Worm (Caenorhabditis elegans) whole organism, L4 larva: Measurements from ENCODE around the gene syx-16.

ENCODE experiments used
- F10B5.3 ChIP-seq: sonication (generic microtip); optimal IDR thresholded peaks from 2 replicates; lab custom pipeline; 2016; ENCODE audit warnings: mild to moderate bottlenecking, missing genetic modification characterization, missing compliant biosample characterization
- F26F4.8 ChIP-seq: fragments of 200-800 bp; sonication (Bioruptor generic); conservative IDR thresholded peaks from 2 replicates; pipeline ENCODE4 v1.3.6; 2022; ENCODE audit warnings: missing genetic modification characterization, missing compliant biosample characterization
- F49E8.2 ChIP-seq: sonication (generic microtip); optimal IDR thresholded peaks from 2 replicates; lab custom pipeline; 2016; ENCODE audit warnings: missing compliant biosample characterization, mild to moderate bottlenecking, missing genetic modification characterization, borderline replicate concordance
- R02D3.7 ChIP-seq: fragments of 150-350 bp; sonication (generic microtip); optimal IDR thresholded peaks from 3 replicates; lab custom pipeline; 2014; ENCODE audit warnings: missing biosample characterization, missing genetic modification characterization
- T20F7.1 ChIP-seq: fragments of 200-800 bp; sonication (Bioruptor generic); optimal IDR thresholded peaks from 2 replicates; lab custom pipeline; 2018; ENCODE audit warnings: mild to moderate bottlenecking, missing genetic modification characterization, missing compliant biosample characterization
- Y105C5A.15 ChIP-seq: fragments of 200-800 bp; sonication (Bioruptor generic); IDR thresholded peaks from 2 replicates; pipeline ENCODE4 v1.3.6; 2022; ENCODE audit warnings: missing genetic modification characterization, missing compliant biosample characterization
- Y5F2A.4 ChIP-seq: fragments of 200-800 bp; sonication (Bioruptor generic); optimal IDR thresholded peaks from 2 replicates; lab custom pipeline; 2018; ENCODE audit warnings: mild to moderate bottlenecking, missing genetic modification characterization, missing compliant biosample characterization
- ZK337.2 ChIP-seq: fragments of 200-800 bp; sonication (Bioruptor generic); IDR thresholded peaks from 2 replicates; pipeline ENCODE4 v1.3.6; 2022; ENCODE audit warnings: missing genetic modification reagents, missing genetic modification characterization, missing compliant biosample characterization
- aha-1 ChIP-seq: fragments of 150-350 bp; peaks from one replicate; lab custom pipeline; 2014; ENCODE audit warnings: missing biosample characterization, missing genetic modification characterization
- aly-2 ChIP-seq: sonication (generic microtip); optimal IDR thresholded peaks from 2 replicates; lab custom pipeline; 2018; ENCODE audit warnings: missing biosample characterization, missing genetic modification characterization
- ama-1 ChIP-seq: fragments of 150-350 bp; optimal IDR thresholded peaks from 2 replicates; lab custom pipeline; 2014; ENCODE audit warnings: inconsistent platforms, mixed read lengths
- ceh-28 ChIP-seq: fragments of 150-350 bp; optimal IDR thresholded peaks from 2 replicates; lab custom pipeline; 2014; ENCODE audit warnings: missing biosample characterization, missing genetic modification reagents, missing genetic modification characterization
- ceh-62 ChIP-seq: sonication (generic microtip); optimal IDR thresholded peaks from 2 replicates; lab custom pipeline; 2017; ENCODE audit warnings: missing biosample characterization, missing genetic modification characterization
- ces-1 ChIP-seq: fragments of 150-350 bp; sonication (generic microtip); optimal IDR thresholded peaks from 4 replicates; lab custom pipeline; 2014; ENCODE audit warnings: missing biosample characterization, missing genetic modification reagents, missing genetic modification characterization
- daf-16 ChIP-seq, 3 experiments: sonication (generic microtip); optimal IDR thresholded peaks; 2 replicates each; lab custom pipeline; 2016 to 2017; ENCODE audit warnings: missing genetic modification characterization in 3 of 3, missing genetic modification reagents in 3 of 3, mild to moderate bottlenecking in 2 of 3, missing compliant biosample characterization in 2 of 3, missing biosample characterization in 1 of 3, moderate library complexity in 1 of 3
- daf-19 ChIP-seq: fragments of 200-800 bp; sonication (Bioruptor generic); conservative IDR thresholded peaks from 2 replicates; pipeline ENCODE4 v1.3.6; 2022; ENCODE audit warnings: missing genetic modification characterization, missing compliant biosample characterization
- daf-8 ChIP-seq: fragments of 200-800 bp; sonication (Bioruptor generic); IDR thresholded peaks from 2 replicates; pipeline ENCODE4 v1.3.6; 2022; ENCODE audit warnings: missing genetic modification characterization, missing compliant biosample characterization
- dmd-6 ChIP-seq: fragments of 200-800 bp; sonication (Bioruptor generic); IDR thresholded peaks from 2 replicates; pipeline ENCODE4 v1.3.6; 2022; ENCODE audit warnings: missing genetic modification reagents, missing genetic modification characterization, missing compliant biosample characterization
- dmd-8 ChIP-seq: fragments of 200-800 bp; sonication (Bioruptor generic); IDR thresholded peaks from 2 replicates; pipeline ENCODE4 v1.3.6; 2022; ENCODE audit warnings: missing genetic modification characterization, missing compliant biosample characterization
- duxl-1 ChIP-seq: sonication (generic microtip); optimal IDR thresholded peaks from 2 replicates; lab custom pipeline; 2016; ENCODE audit warnings: mild to moderate bottlenecking, missing genetic modification characterization, moderate library complexity, missing compliant biosample characterization; ENCODE audit not compliant: poor library complexity
- dve-1 ChIP-seq: sonication (generic microtip); optimal IDR thresholded peaks from 2 replicates; lab custom pipeline; 2017; ENCODE audit warnings: antibody characterized with exemption, mild to moderate bottlenecking, missing genetic modification characterization, missing compliant biosample characterization; ENCODE audit not compliant: insufficient read depth
- egl-27 ChIP-seq: sonication (generic microtip); optimal IDR thresholded peaks from 3 replicates; lab custom pipeline; 2017; ENCODE audit warnings: missing biosample characterization, missing genetic modification reagents, missing genetic modification characterization
- egl-43 ChIP-seq: fragments of 200-800 bp; sonication (Bioruptor generic); IDR thresholded peaks from 2 replicates; pipeline ENCODE4 v1.3.6; 2022; ENCODE audit warnings: missing genetic modification reagents, missing genetic modification characterization, missing compliant biosample characterization
- hif-1 ChIP-seq, 2 experiments: sonication (generic microtip); optimal IDR thresholded peaks; 2 replicates each; lab custom pipeline; 2016 to 2017; ENCODE audit warnings: missing compliant biosample characterization in 2 of 2, missing genetic modification characterization in 2 of 2, missing genetic modification reagents in 2 of 2, missing genotype in 2 of 2, mild to moderate bottlenecking in 1 of 2
- hlh-11 ChIP-seq: fragments of 200-800 bp; sonication (Bioruptor generic); optimal IDR thresholded peaks from 2 replicates; lab custom pipeline; 2018; ENCODE audit warnings: mild to moderate bottlenecking, missing genetic modification characterization, missing compliant biosample characterization
- hlh-30 ChIP-seq: sonication (generic microtip); optimal IDR thresholded peaks from 2 replicates; lab custom pipeline; 2017; ENCODE audit warnings: antibody characterized with exemption, mild to moderate bottlenecking, missing genetic modification characterization, missing compliant biosample characterization; ENCODE audit not compliant: insufficient read depth
- lin-1 ChIP-seq: fragments of 200-800 bp; sonication (Bioruptor generic); IDR thresholded peaks from 2 replicates; pipeline ENCODE4 v1.3.6; 2022; ENCODE audit warnings: missing genetic modification reagents, missing genetic modification characterization, missing compliant biosample characterization
- lin-13 ChIP-seq: fragments of 150-350 bp; optimal IDR thresholded peaks from 2 replicates; lab custom pipeline; 2014; ENCODE audit warnings: missing biosample characterization, missing genetic modification reagents, missing genetic modification characterization
- lin-15B ChIP-seq: fragments of 150-350 bp; sonication (generic microtip); optimal IDR thresholded peaks from 3 replicates; lab custom pipeline; 2014; ENCODE audit warnings: missing biosample characterization, missing genetic modification characterization
- lin-29 ChIP-seq: fragments of 200-800 bp; sonication (Bioruptor generic); IDR thresholded peaks from 2 replicates; pipeline ENCODE4 v1.3.6; 2022; ENCODE audit warnings: missing genetic modification reagents, missing genetic modification characterization, missing compliant biosample characterization
- madf-5 ChIP-seq, 2 experiments: fragments of 200-800 bp; sonication (Bioruptor generic); IDR thresholded peaks; 2 replicates each; pipeline ENCODE4 v1.3.6; 2022; ENCODE audit warnings: missing compliant biosample characterization in 2 of 2, missing genetic modification characterization in 2 of 2
- mdl-1 ChIP-seq, 2 experiments: fragments of 150-350 bp in 1 of 2; sonication (generic microtip) in 1 of 2; optimal IDR thresholded peaks; 2 replicates each; lab custom pipeline; 2014 to 2017; ENCODE audit warnings: missing biosample characterization in 2 of 2, missing genetic modification characterization in 2 of 2
- mxl-3 ChIP-seq: fragments of 200-800 bp; sonication (Bioruptor generic); optimal IDR thresholded peaks from 2 replicates; lab custom pipeline; 2018; ENCODE audit warnings: mild to moderate bottlenecking, missing genetic modification characterization, missing compliant biosample characterization
- nhr-11 ChIP-seq: fragments of 150-350 bp; optimal IDR thresholded peaks from 2 replicates; lab custom pipeline; 2014; ENCODE audit warnings: missing biosample characterization, missing genetic modification characterization
- nhr-111 ChIP-seq: fragments of 200-800 bp; sonication (Bioruptor generic); optimal IDR thresholded peaks from 2 replicates; lab custom pipeline; 2018; ENCODE audit warnings: mild to moderate bottlenecking, missing genetic modification characterization, missing compliant biosample characterization
- nhr-41 ChIP-seq: fragments of 200-800 bp; sonication (Bioruptor generic); IDR thresholded peaks from 2 replicates; pipeline ENCODE4 v1.3.6; 2022; ENCODE audit warnings: missing genetic modification reagents, missing genetic modification characterization, missing compliant biosample characterization
- nhr-48 ChIP-seq: sonication (generic microtip); optimal IDR thresholded peaks from 2 replicates; lab custom pipeline; 2016; ENCODE audit warnings: mild to moderate bottlenecking, missing genetic modification characterization, missing compliant biosample characterization
- nhr-6 ChIP-seq: fragments of 150-350 bp; optimal IDR thresholded peaks from 2 replicates; lab custom pipeline; 2014; ENCODE audit warnings: missing biosample characterization, missing genetic modification characterization
- nhr-77 ChIP-seq: fragments of 150-350 bp; optimal IDR thresholded peaks from 2 replicates; lab custom pipeline; 2014; ENCODE audit warnings: missing biosample characterization, missing genetic modification characterization
- pha-4 ChIP-seq, 2 experiments: fragments of 150-350 bp in 1 of 2; fragments of 200-800 bp in 1 of 2; sonication (Bioruptor generic) in 1 of 2; IDR thresholded peaks in 1 of 2; optimal IDR thresholded peaks in 1 of 2; 2 replicates each; pipeline versions ENCODE4 v1.3.6 to Lab custom; 2014 to 2022; ENCODE audit warnings: missing genetic modification characterization in 2 of 2, missing genetic modification reagents in 2 of 2, missing biosample characterization in 1 of 2, missing compliant biosample characterization in 1 of 2
- pqm-1 ChIP-seq: sonication (generic microtip); optimal IDR thresholded peaks from 2 replicates; lab custom pipeline; 2017; ENCODE audit warnings: missing biosample characterization, missing genetic modification characterization
- saeg-2 ChIP-seq: fragments of 200-800 bp; sonication (Bioruptor generic); IDR thresholded peaks from 2 replicates; pipeline ENCODE4 v1.3.6; 2022; ENCODE audit warnings: missing genetic modification reagents, missing genetic modification characterization, missing compliant biosample characterization
- skn-1 ChIP-seq: fragments of 150-350 bp; optimal IDR thresholded peaks from 2 replicates; lab custom pipeline; 2014; ENCODE audit warnings: missing biosample characterization, missing genetic modification characterization
- snpc-4 ChIP-seq: fragments of 150-350 bp; optimal IDR thresholded peaks from 2 replicates; lab custom pipeline; 2014; ENCODE audit warnings: missing biosample characterization, missing genetic modification characterization
- spr-3 ChIP-seq: fragments of 200-800 bp; sonication (Bioruptor generic); optimal IDR thresholded peaks from 2 replicates; lab custom pipeline; 2018; ENCODE audit warnings: mild to moderate bottlenecking, missing genetic modification characterization, missing compliant biosample characterization
- tra-1 ChIP-seq: fragments of 200-800 bp; sonication (Bioruptor generic); IDR thresholded peaks from 2 replicates; pipeline ENCODE4 v1.3.6; 2022; ENCODE audit warnings: missing genetic modification reagents, missing genetic modification characterization, missing compliant biosample characterization
- unc-39 ChIP-seq: sonication (generic microtip); optimal IDR thresholded peaks from 2 replicates; lab custom pipeline; 2017; ENCODE audit warnings: missing biosample characterization, missing genetic modification characterization
- vab-7 ChIP-seq: fragments of 200-800 bp; sonication (Bioruptor generic); IDR thresholded peaks from 2 replicates; pipeline ENCODE4 v1.3.6; 2022; ENCODE audit warnings: missing genetic modification reagents, missing genetic modification characterization, missing compliant biosample characterization
- zip-2 ChIP-seq: fragments of 150-350 bp; optimal IDR thresholded peaks from 2 replicates; lab custom pipeline; 2014; ENCODE audit warnings: missing biosample characterization, missing genetic modification characterization

The syx-16 gene

DNA sequence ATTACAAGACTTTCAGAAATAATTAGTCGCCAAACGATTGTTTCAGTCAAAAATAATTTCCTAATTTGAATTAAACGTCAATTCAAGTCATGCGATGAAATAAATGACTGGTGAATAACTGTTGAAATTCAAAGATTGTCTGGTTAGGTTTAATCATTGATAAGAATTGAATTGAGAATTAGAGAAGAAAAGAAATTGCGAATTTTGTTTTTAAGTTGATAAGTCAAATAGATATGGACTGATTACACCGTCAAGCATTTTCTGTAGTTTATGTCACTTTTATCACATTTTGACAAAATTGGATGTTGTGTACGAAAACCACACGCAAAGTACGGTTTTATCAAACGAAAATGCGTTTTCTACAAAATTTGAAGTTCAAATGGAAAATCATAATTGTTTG lies 7.6 kb downstream of the syx-16 start (continued):
- TF ChIP-seq pha-4 (GFP tag; IDR thresholded peaks at IDR 0.05; lab: Robert Waterston, UW) (no peak; the same call in 1 of the 2 replicates), pha-4 (tag; optimal IDR thresholded peaks at IDR 0.05; lab: Kevin White, UChicago) (no peak), unc-39 (tag; lab: Kevin White, UChicago) (no peak), F49E8.2 (tag; lab: Kevin White, UChicago) (no peak), mxl-3 (no peak), egl-27 (tag; lab: Kevin White, UChicago) (no peak), hlh-30 (tag; lab: Kevin White, UChicago) (peak; percentile 62), duxl-1 (tag; lab: Kevin White, UChicago) (no peak), ama-1 (lab: Kevin White, UChicago) (no peak), R02D3.7 (no peak), saeg-2 (GFP tag; lab: Robert Waterston, UW) (no peak), F26F4.8 (GFP tag; lab: Robert Waterston, UW) (no peak), nhr-48 (tag; lab: Kevin White, UChicago) (peak; percentile 67), madf-5 (GFP tag; IDR thresholded peaks at IDR 0.05; lab: Robert Waterston, UW) (no peak), tra-1 (GFP tag; lab: Robert Waterston, UW) (peak; percentile 88), vab-7 (GFP tag; lab: Robert Waterston, UW) (no peak), zip-2 (tag; lab: Kevin White, UChicago) (no peak)

DNA sequence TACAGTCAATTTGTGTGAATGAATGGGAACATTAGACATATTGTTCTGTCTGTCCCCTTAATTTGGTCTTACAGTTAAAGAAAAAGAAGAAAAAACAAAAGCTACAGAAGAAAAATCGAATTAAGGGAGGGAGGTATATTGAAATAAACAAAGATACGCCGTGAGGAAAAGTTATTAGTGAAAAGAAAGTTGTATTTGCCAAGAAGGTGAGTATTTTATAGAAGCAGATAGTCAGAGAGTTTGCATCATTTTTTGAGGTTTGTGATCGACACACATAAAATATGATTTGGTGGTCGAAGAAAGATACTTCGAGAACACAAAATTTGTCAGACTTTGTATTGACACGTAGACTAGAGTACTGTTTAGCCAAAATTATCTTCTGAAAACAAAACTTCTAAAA lies 8.6 kb downstream of the syx-16 start:
- TF ChIP-seq daf-8 (GFP tag; lab: Robert Waterston, UW) = no peak
- no peak for TF ChIP-seq spr-3 (GFP tag; lab: Kevin White, UChicago)
- TF ChIP-seq nhr-48 (tag; lab: Kevin White, UChicago) = no peak
- TF ChIP-seq Y105C5A.15 (GFP tag; lab: Robert Waterston, UW) = no peak
- no peak for TF ChIP-seq hlh-11
- TF ChIP-seq skn-1 (tag; lab: Kevin White, UChicago) = no peak
- no peak for TF ChIP-seq ZK337.2 (GFP tag; lab: Robert Waterston, UW)
- TF ChIP-seq lin-1 = no peak
- no peak for TF ChIP-seq nhr-41 (GFP tag; lab: Robert Waterston, UW)
- peak; percentile 60 for TF ChIP-seq dve-1 (tag; lab: Kevin White, UChicago)
- TF ChIP-seq nhr-111 (GFP tag; lab: Kevin White, UChicago) = no peak
- TF ChIP-seq snpc-4 (tag; lab: Kevin White, UChicago) = no peak
- TF ChIP-seq zip-2 (tag; lab: Kevin White, UChicago) = no peak
- TF ChIP-seq T20F7.1 (GFP tag; lab: Kevin White, UChicago) = peak; percentile 19
- no peak for TF ChIP-seq duxl-1 (tag; lab: Kevin White, UChicago)
- no peak for TF ChIP-seq ceh-28
- TF ChIP-seq lin-13 (GFP tag; lab: Kevin White, UChicago) = no peak
- no peak for TF ChIP-seq R02D3.7
- no peak for TF ChIP-seq F10B5.3 (tag; lab: Kevin White, UChicago)
- peak; percentile 71 for TF ChIP-seq nhr-77 (tag; lab: Kevin White, UChicago)
- no peak for TF ChIP-seq aha-1 (tag; lab: Kevin White, UChicago)
- TF ChIP-seq daf-19 (GFP tag; lab: Robert Waterston, UW) = no peak
- TF ChIP-seq Y5F2A.4 (GFP tag; lab: Kevin White, UChicago) = no peak
- no peak for TF ChIP-seq vab-7 (GFP tag; lab: Robert Waterston, UW)
- TF ChIP-seq lin-29 = no peak
- no peak for TF ChIP-seq aly-2 (tag; lab: Kevin White, UChicago)
- no peak for TF ChIP-seq ces-1 (GFP tag; lab: Kevin White, UChicago)
- TF ChIP-seq nhr-6 = no peak
- TF ChIP-seq dmd-8 = no peak
- no peak for TF ChIP-seq madf-5 (GFP tag; IDR thresholded peaks at IDR 0.05; lab: Robert Waterston, UW)
- peak in 1 of 2 experiments; percentile 44 for TF ChIP-seq hif-1 (tag; optimal IDR thresholded peaks at IDR 0.05; lab: Kevin White, UChicago)
- no peak for TF ChIP-seq daf-16 (GFP tag; optimal IDR thresholded peaks at IDR 0.05; lab: Kevin White, UChicago)
- TF ChIP-seq daf-16 (tag; optimal IDR thresholded peaks at IDR 0.05; lab: Kevin White, UChicago) = peak; percentile 13
- no peak for TF ChIP-seq ceh-62 (tag; lab: Kevin White, UChicago)
- TF ChIP-seq mdl-1 (tag; optimal IDR thresholded peaks at IDR 0.05; lab: Kevin White, UChicago) = no peak
- no peak for TF ChIP-seq nhr-11
- TF ChIP-seq lin-15B = no peak
- peak; percentile 75 for TF ChIP-seq pqm-1 (tag; lab: Kevin White, UChicago)
- peak; percentile 34; the same call in 1 of the 2 replicates for TF ChIP-seq dmd-6 (GFP tag; lab: Robert Waterston, UW)
- no peak for TF ChIP-seq egl-43 (GFP tag; lab: Robert Waterston, UW)
